Worm (Caenorhabditis elegans): ENCODE measurements around the gene C44C10.11.

The C44C10.11 gene

ce11 chrX:11753155-11753554 lies 43.0 kb upstream of the C44C10.11 start:
- no peak for TF ChIP-seq ceh-8 (GFP tag; optimal IDR thresholded peaks at IDR 0.05)
- TF ChIP-seq fkh-4 (tag; optimal IDR thresholded peaks at IDR 0.05; ENCODE audit: borderline replicate concordance), result peak; percentile 65
- TF ChIP-seq dsc-1 (tag; optimal IDR thresholded peaks at IDR 0.05), result peak; percentile 93
- no peak for TF ChIP-seq efl-1 (optimal IDR thresholded peaks at IDR 0.05)
- TF ChIP-seq efl-1 (GFP tag; optimal IDR thresholded peaks at IDR 0.05 in 1 of 2), result peak in 1 of 2 experiments; percentile 42
- TF ChIP-seq lin-14 (GFP tag; optimal IDR thresholded peaks at IDR 0.05), result no peak
- TF ChIP-seq hpl-2 (GFP tag; optimal IDR thresholded peaks at IDR 0.05), result no peak

- TF ChIP-seq nhr-84 (tag; optimal IDR thresholded peaks at IDR 0.05) (no peak), nhr-28 (tag; optimal IDR thresholded peaks at IDR 0.05) (no peak), ceh-63 (GFP tag; optimal IDR thresholded peaks at IDR 0.05) (no peak)
Observed at ce11 chrX:11752289-11752688, 42.1 kb upstream of the C44C10.11 start.

ce11 chrX:11745821-11746485 lies 35.8 kb upstream of the C44C10.11 start, which contains the start of gene C40H5.2:
TSS of gene C40H5.2 (plus strand) at chrX:11746076.
- TF ChIP-seq unc-62 (GFP tag; optimal IDR thresholded peaks at IDR 0.05) (no peak), zip-4 (GFP tag; optimal IDR thresholded peaks at IDR 0.05) (no peak), fkh-10 (GFP tag; optimal IDR thresholded peaks at IDR 0.05) (no peak), efl-1 (optimal IDR thresholded peaks at IDR 0.05) (no peak), efl-1 (GFP tag; optimal IDR thresholded peaks at IDR 0.05 in 1 of 2) (peak in 1 of 2 experiments; percentile 75), mab-9 (GFP tag; IDR thresholded peaks at IDR 0.05) (no peak)

ce11 chrX:11743723-11744122 lies 33.6 kb upstream of the C44C10.11 start:
- TF ChIP-seq dsc-1 (tag; optimal IDR thresholded peaks at IDR 0.05) (no peak), nhr-20 (tag; optimal IDR thresholded peaks at IDR 0.05) (no peak), fos-1 (tag; optimal IDR thresholded peaks at IDR 0.05) (no peak), sup-37 (GFP tag; optimal IDR thresholded peaks at IDR 0.05) (no peak), egl-13 (tag; optimal IDR thresholded peaks at IDR 0.05) (no peak), unc-62 (GFP tag; optimal IDR thresholded peaks at IDR 0.05) (no peak), lin-14 (GFP tag; optimal IDR thresholded peaks at IDR 0.05) (peak; percentile 28), ces-1 (GFP tag; optimal IDR thresholded peaks at IDR 0.05) (peak; percentile 1), ceh-88 (GFP tag; IDR thresholded peaks at IDR 0.05) (no peak), unc-86 (tag; optimal IDR thresholded peaks at IDR 0.05) (no peak)

- TF ChIP-seq nhr-90 (tag; optimal IDR thresholded peaks at IDR 0.05; ENCODE audit: poor library complexity), result peak; percentile 36
- TF ChIP-seq ces-1 (GFP tag; optimal IDR thresholded peaks at IDR 0.05), result no peak
- no peak for TF ChIP-seq irx-1 (tag; optimal IDR thresholded peaks at IDR 0.05)
- TF ChIP-seq lin-35 (GFP tag; optimal IDR thresholded peaks at IDR 0.05), result peak in 1 of 2 experiments; percentile 30
- no peak for TF ChIP-seq sox-4 (tag; optimal IDR thresholded peaks at IDR 0.05)
- TF ChIP-seq pqm-1 (tag; optimal IDR thresholded peaks at IDR 0.05), result peak; percentile 46
- TF ChIP-seq fkh-8 (tag; optimal IDR thresholded peaks at IDR 0.05), result peak; percentile 10
- no peak for TF ChIP-seq swsn-7 (tag; optimal IDR thresholded peaks at IDR 0.05)
- TF ChIP-seq nhr-71 (tag; optimal IDR thresholded peaks at IDR 0.05), result peak; percentile 47
- TF ChIP-seq snu-23 (GFP tag; optimal IDR thresholded peaks at IDR 0.05), result no peak
- TF ChIP-seq ztf-11 (tag; optimal IDR thresholded peaks at IDR 0.05), result no peak
- peak; percentile 39 for TF ChIP-seq dsc-1 (tag; optimal IDR thresholded peaks at IDR 0.05)
- TF ChIP-seq xbp-1 (tag; optimal IDR thresholded peaks at IDR 0.05), result no peak
- TF ChIP-seq mef-2 (tag; optimal IDR thresholded peaks at IDR 0.05), result no peak
- no peak for TF ChIP-seq unc-86 (tag; optimal IDR thresholded peaks at IDR 0.05)
- TF ChIP-seq jun-1 (tag; optimal IDR thresholded peaks at IDR 0.05), result no peak
- no peak for TF ChIP-seq nhr-47 (tag; optimal IDR thresholded peaks at IDR 0.05)
- TF ChIP-seq nhr-20 (tag; optimal IDR thresholded peaks at IDR 0.05), result peak; percentile 45
- TF ChIP-seq lin-14 (GFP tag; optimal IDR thresholded peaks at IDR 0.05), result peak; percentile 33
- TF ChIP-seq mdl-1 (tag; optimal IDR thresholded peaks at IDR 0.05), result peak in 1 of 2 experiments; percentile 57
- no peak for TF ChIP-seq nhr-19 (GFP tag; conservative IDR thresholded peaks at IDR 0.05)
- no peak for TF ChIP-seq efl-1 (optimal IDR thresholded peaks at IDR 0.05)
- TF ChIP-seq efl-1 (GFP tag; optimal IDR thresholded peaks at IDR 0.05 in 1 of 2), result no peak
- TF ChIP-seq pax-3 (tag; optimal IDR thresholded peaks at IDR 0.05), result no peak
- no peak for TF ChIP-seq nhr-237 (tag; optimal IDR thresholded peaks at IDR 0.05)
- peak; percentile 92 for TF ChIP-seq elt-2 (tag; optimal IDR thresholded peaks at IDR 0.05)
Observed at ce11 chrX:11738602-11739100, 28.5 kb upstream of the C44C10.11 start, which contains the start of gene nspa-9. TSS of gene nspa-9 (plus strand) at chrX:11739050.
